Worm (Caenorhabditis elegans) whole organism, late embryonic: ENCODE measurements around the gene fbxa-32.

ENCODE experiments used
- ama-1 ChIP-seq: fragments of 150-350 bp; optimal IDR thresholded peaks from 2 replicates; lab custom pipeline; 2014
- ceh-30 ChIP-seq: fragments of 150-350 bp; optimal IDR thresholded peaks from 2 replicates; lab custom pipeline; 2014; ENCODE audit warnings: missing biosample characterization, missing genetic modification characterization
- ceh-48 ChIP-seq: sonication (generic microtip); optimal IDR thresholded peaks from 2 replicates; lab custom pipeline; 2016; ENCODE audit warnings: missing genetic modification characterization, inconsistent platforms, missing compliant biosample characterization
- dmd-4 ChIP-seq: sonication (generic microtip); optimal IDR thresholded peaks from 2 replicates; lab custom pipeline; 2016; ENCODE audit warnings: borderline replicate concordance, missing genetic modification characterization, missing compliant biosample characterization
- elt-2 ChIP-seq: sonication (generic microtip); optimal IDR thresholded peaks from 2 replicates; lab custom pipeline; 2016; ENCODE audit warnings: missing genetic modification reagents, missing genetic modification characterization, missing compliant biosample characterization
- mec-3 ChIP-seq: sonication (generic microtip); optimal IDR thresholded peaks from 2 replicates; lab custom pipeline; 2016; ENCODE audit warnings: borderline replicate concordance, missing genetic modification characterization, missing compliant biosample characterization
- odd-2 ChIP-seq: sonication (generic microtip); optimal IDR thresholded peaks from 2 replicates; lab custom pipeline; 2017; ENCODE audit warnings: antibody characterized with exemption, mild to moderate bottlenecking, missing genetic modification characterization, missing compliant biosample characterization
- pha-4 ChIP-seq: fragments of 150-350 bp; optimal IDR thresholded peaks from 2 replicates; lab custom pipeline; 2018; ENCODE audit warnings: missing biosample characterization, missing genetic modification reagents, missing genetic modification characterization
- sdc-2 ChIP-seq: sonication (generic microtip); optimal IDR thresholded peaks from 2 replicates; lab custom pipeline; 2016; ENCODE audit warnings: missing genotype, missing genetic modification characterization, missing compliant biosample characterization
- sox-4 ChIP-seq: sonication (generic microtip); optimal IDR thresholded peaks from 2 replicates; lab custom pipeline; 2017; ENCODE audit warnings: mild to moderate bottlenecking, missing genetic modification characterization, inconsistent platforms, missing compliant biosample characterization
- tbx-2 ChIP-seq: sonication (generic microtip); optimal IDR thresholded peaks from 2 replicates; lab custom pipeline; 2016; ENCODE audit warnings: missing genetic modification characterization, missing compliant biosample characterization

- TF ChIP-seq pha-4 (tag; lab: Kevin White, UChicago) (no peak), sox-4 (tag; lab: Kevin White, UChicago) (no peak), ama-1 (lab: Kevin White, UChicago) (no peak), elt-2 (tag; lab: Kevin White, UChicago) (no peak), tbx-2 (tag; lab: Kevin White, UChicago) (no peak), odd-2 (tag; lab: Kevin White, UChicago) (no peak), ceh-30 (tag; lab: Kevin White, UChicago) (no peak), dmd-4 (no peak), sdc-2 (no peak), mec-3 (tag; lab: Kevin White, UChicago) (no peak), ceh-48 (tag; lab: Kevin White, UChicago) (no peak)
Measured at ce11 chrIII:1271378-1271926, 2.4 kb upstream of the fbxa-32 start, which contains the start of gene fbxa-31.
